Worm (Caenorhabditis elegans) whole organism, late embryonic: ENCODE data around the gene R07B7.2.

ENCODE experiments used
- ama-1 ChIP-seq: fragments of 150-350 bp; optimal IDR thresholded peaks from 2 replicates; lab custom pipeline; 2014
- dmd-4 ChIP-seq: sonication (generic microtip); optimal IDR thresholded peaks from 2 replicates; lab custom pipeline; 2016; ENCODE audit warnings: borderline replicate concordance, missing genetic modification characterization, missing compliant biosample characterization
- dve-1 ChIP-seq: sonication (generic microtip); optimal IDR thresholded peaks from 2 replicates; lab custom pipeline; 2017; ENCODE audit warnings: antibody characterized with exemption, mild to moderate bottlenecking, missing genetic modification characterization, missing compliant biosample characterization
- elt-2 ChIP-seq: sonication (generic microtip); optimal IDR thresholded peaks from 2 replicates; lab custom pipeline; 2016; ENCODE audit warnings: missing genetic modification reagents, missing genetic modification characterization, missing compliant biosample characterization
- fkh-10 ChIP-seq: fragments of 150-350 bp; optimal IDR thresholded peaks from 2 replicates; lab custom pipeline; 2014; ENCODE audit warnings: missing biosample characterization, missing genetic modification reagents, missing genetic modification characterization
- hlh-13 ChIP-seq: fragments of 200-800 bp; sonication (Bioruptor generic); optimal IDR thresholded peaks from 2 replicates; lab custom pipeline; 2018; ENCODE audit warnings: mild to moderate bottlenecking, missing genetic modification characterization, missing compliant biosample characterization
- hlh-30 ChIP-seq: sonication (generic microtip); optimal IDR thresholded peaks from 2 replicates; lab custom pipeline; 2017; ENCODE audit warnings: antibody characterized with exemption, missing genetic modification characterization, missing compliant biosample characterization; ENCODE audit not compliant: insufficient read depth
- lin-11 ChIP-seq: fragments of 200-800 bp; sonication (Bioruptor generic); optimal IDR thresholded peaks from 2 replicates; lab custom pipeline; 2018; ENCODE audit warnings: mild to moderate bottlenecking, missing genetic modification characterization, missing compliant biosample characterization
- pqm-1 ChIP-seq: sonication (generic microtip); optimal IDR thresholded peaks from 2 replicates; lab custom pipeline; 2016; ENCODE audit warnings: missing genetic modification characterization, missing compliant biosample characterization
- sdc-2 ChIP-seq: sonication (generic microtip); optimal IDR thresholded peaks from 2 replicates; lab custom pipeline; 2016; ENCODE audit warnings: missing genotype, missing genetic modification characterization, missing compliant biosample characterization
- sox-4 ChIP-seq: sonication (generic microtip); optimal IDR thresholded peaks from 2 replicates; lab custom pipeline; 2017; ENCODE audit warnings: mild to moderate bottlenecking, missing genetic modification characterization, inconsistent platforms, missing compliant biosample characterization
- tbx-7 ChIP-seq: sonication (generic microtip); optimal IDR thresholded peaks from 2 replicates; lab custom pipeline; 2016; ENCODE audit warnings: missing genotype, missing genetic modification characterization, missing compliant biosample characterization
- ztf-16 ChIP-seq: sonication (generic microtip); optimal IDR thresholded peaks from 2 replicates; lab custom pipeline; 2017; ENCODE audit warnings: missing genetic modification characterization, missing compliant biosample characterization

- no peak for TF ChIP-seq tbx-7 (tag; lab: Kevin White, UChicago)
- no peak for TF ChIP-seq pqm-1 (tag; lab: Kevin White, UChicago)
- TF ChIP-seq lin-11 = no peak
- no peak for TF ChIP-seq elt-2 (tag; lab: Kevin White, UChicago)
- TF ChIP-seq dve-1 (tag; lab: Kevin White, UChicago) = no peak
- no peak for TF ChIP-seq hlh-30 (tag; lab: Kevin White, UChicago)
- no peak for TF ChIP-seq sdc-2 (tag; lab: Kevin White, UChicago)
- TF ChIP-seq ama-1 (lab: Kevin White, UChicago) = no peak
- TF ChIP-seq hlh-13 (GFP tag; lab: Kevin White, UChicago) = no peak
- TF ChIP-seq ztf-16 (tag; lab: Kevin White, UChicago) = no peak
- no peak for TF ChIP-seq dmd-4 (tag; lab: Kevin White, UChicago)
- no peak for TF ChIP-seq fkh-10 (GFP tag; lab: Kevin White, UChicago)
- TF ChIP-seq sox-4 (tag; lab: Kevin White, UChicago) = no peak
These were observed 20.7 kb upstream of the R07B7.2 start, which contains the start of gene R07B7.9 for ce11 chrV:12080274-12080673.
